Fruit fly (Drosophila melanogaster) whole organism, embryonic: ENCODE data around the gene Sld5.

Experiments used
- Bteb2 ChIP-seq: fragments of 200-800 bp; sonication (Bioruptor generic); optimal IDR thresholded peaks from 2 replicates; lab custom pipeline; 2016; ENCODE audit warnings: missing biosample characterization, missing genetic modification characterization
- CG10209 ChIP-seq: fragments of 200-800 bp; sonication (Bioruptor generic); optimal IDR thresholded peaks from 3 replicates; lab custom pipeline; 2017; ENCODE audit warnings: missing biosample characterization, mild to moderate bottlenecking, missing genetic modification characterization, missing genetic modification reagents
- CG11093 ChIP-seq: fragments of 200-800 bp; sonication (Bioruptor generic); IDR thresholded peaks from 3 replicates; pipeline ENCODE4 v1.3.6; 2022; ENCODE audit warnings: missing biosample characterization, missing genetic modification characterization
- CG11456 ChIP-seq: fragments of 200-800 bp; sonication (Bioruptor generic); IDR thresholded peaks from 3 replicates; pipeline ENCODE4 v1.3.6; 2022; ENCODE audit warnings: missing biosample characterization, missing genetic modification characterization
- CG11696 ChIP-seq: fragments of 200-800 bp; sonication (Bioruptor generic); IDR thresholded peaks from 2 replicates; pipeline ENCODE4 v1.3.6; 2022; ENCODE audit warnings: missing biosample characterization, missing genetic modification characterization
- CG11723 ChIP-seq: fragments of 200-800 bp; sonication (Bioruptor generic); optimal IDR thresholded peaks from 2 replicates; lab custom pipeline; 2017; ENCODE audit warnings: missing biosample characterization, mild to moderate bottlenecking, missing genetic modification characterization
- CG17186 ChIP-seq: fragments of 200-800 bp; sonication (Bioruptor generic); optimal IDR thresholded peaks from 3 replicates; lab custom pipeline; 2017; ENCODE audit warnings: missing biosample characterization, missing genetic modification reagents, missing genetic modification characterization
- CG17361 ChIP-seq: fragments of 200-800 bp; sonication (Bioruptor generic); IDR thresholded peaks from 3 replicates; pipeline ENCODE4 v1.3.6; 2022; ENCODE audit warnings: missing biosample characterization, missing genetic modification characterization
- CG17802 ChIP-seq: fragments of 200-800 bp; sonication (Bioruptor generic); optimal IDR thresholded peaks from 2 replicates; lab custom pipeline; 2018; ENCODE audit warnings: missing biosample characterization, mild to moderate bottlenecking, missing genetic modification characterization, moderate library complexity
- CG2116 ChIP-seq: fragments of 200-800 bp; sonication (Bioruptor generic); optimal IDR thresholded peaks from 3 replicates; lab custom pipeline; 2018; ENCODE audit warnings: missing biosample characterization, mild to moderate bottlenecking, missing genetic modification characterization
- CG31224 ChIP-seq: fragments of 200-800 bp; sonication (Bioruptor generic); IDR thresholded peaks from 2 replicates; pipeline ENCODE4 v1.3.6; 2022; ENCODE audit warnings: missing biosample characterization, missing genetic modification characterization
- CG31365 ChIP-seq: fragments of 200-800 bp; sonication (Bioruptor generic); optimal IDR thresholded peaks from 2 replicates; lab custom pipeline; 2018; ENCODE audit warnings: missing biosample characterization, mild to moderate bottlenecking, missing genetic modification characterization
- CG33557 ChIP-seq: fragments of 200-800 bp; sonication (Bioruptor generic); optimal IDR thresholded peaks from 2 replicates; lab custom pipeline; 2019; ENCODE audit warnings: missing biosample characterization, mild to moderate bottlenecking, missing genetic modification characterization, moderate library complexity
- CG34224 ChIP-seq: fragments of 200-800 bp; sonication (Bioruptor generic); IDR thresholded peaks from 3 replicates; pipeline ENCODE4 v1.3.6; 2022; ENCODE audit warnings: missing biosample characterization, missing genetic modification characterization; ENCODE audit not compliant: partially characterized antibody
- CG4328 ChIP-seq: fragments of 200-800 bp; sonication (Bioruptor generic); optimal IDR thresholded peaks from 3 replicates; lab custom pipeline; 2017; ENCODE audit warnings: missing biosample characterization, missing genetic modification reagents, missing genetic modification characterization
- CG4404 ChIP-seq: fragments of 200-800 bp; sonication (Bioruptor generic); IDR thresholded peaks from 2 replicates; pipeline ENCODE4 v1.3.6; 2022; ENCODE audit warnings: missing biosample characterization, missing genetic modification characterization
- CG5953 ChIP-seq: fragments of 200-800 bp; sonication (Bioruptor generic); IDR thresholded peaks from 2 replicates; pipeline ENCODE4 v1.3.6; 2022; ENCODE audit warnings: missing biosample characterization, missing genetic modification characterization
- CG6175 ChIP-seq: fragments of 200-800 bp; sonication (Bioruptor generic); IDR thresholded peaks from 3 replicates; pipeline ENCODE4 v1.3.6; 2022; ENCODE audit warnings: missing biosample characterization, missing genetic modification characterization
- CG7271 ChIP-seq: fragments of 200-800 bp; sonication (Bioruptor generic); optimal IDR thresholded peaks from 2 replicates; lab custom pipeline; 2018; ENCODE audit warnings: missing biosample characterization, mild to moderate bottlenecking, missing genetic modification characterization, moderate library complexity
- CG7357 ChIP-seq: fragments of 200-800 bp; sonication (Bioruptor generic); IDR thresholded peaks from 3 replicates; pipeline ENCODE4 v1.3.6; 2022; ENCODE audit warnings: missing biosample characterization, missing genetic modification characterization
- CG7372 ChIP-seq: fragments of 200-800 bp; sonication (Bioruptor generic); IDR thresholded peaks from 2 replicates; pipeline ENCODE4 v1.3.6; 2022; ENCODE audit warnings: missing biosample characterization, missing genetic modification characterization
- CG7556 ChIP-seq: fragments of 200-800 bp; sonication (Bioruptor generic); optimal IDR thresholded peaks from 2 replicates; lab custom pipeline; 2017; ENCODE audit warnings: missing biosample characterization, mild to moderate bottlenecking, missing genetic modification characterization
- CG8281 ChIP-seq: fragments of 200-800 bp; sonication (Bioruptor generic); optimal IDR thresholded peaks from 2 replicates; lab custom pipeline; 2018; ENCODE audit warnings: missing biosample characterization, mild to moderate bottlenecking, missing genetic modification characterization, moderate library complexity
- CG8359 ChIP-seq: fragments of 200-800 bp; sonication (Bioruptor generic); optimal IDR thresholded peaks from 2 replicates; lab custom pipeline; 2017; ENCODE audit warnings: missing biosample characterization, mild to moderate bottlenecking, missing genetic modification characterization, borderline replicate concordance
- CHES-1-like ChIP-seq: fragments of 200-800 bp; sonication (Bioruptor generic); optimal IDR thresholded peaks from 2 replicates; lab custom pipeline; 2016; ENCODE audit warnings: missing biosample characterization, missing genetic modification characterization
- D19A ChIP-seq: fragments of 200-800 bp; optimal IDR thresholded peaks from 3 replicates; lab custom pipeline; 2019; ENCODE audit warnings: missing biosample characterization, mild to moderate bottlenecking, missing genetic modification characterization, moderate library complexity
- Dek ChIP-seq: fragments of 200-800 bp; sonication (Bioruptor generic); optimal IDR thresholded peaks from 3 replicates; lab custom pipeline; 2019; ENCODE audit warnings: missing biosample characterization, mild to moderate bottlenecking, missing genetic modification characterization, moderate library complexity
- Eip74EF ChIP-seq, 2 experiments: fragments of 200-800 bp in 1 of 2; fragments of >200 bp in 1 of 2; sonication (Bioruptor generic) in 1 of 2; optimal IDR thresholded peaks; 2 replicates each; lab custom pipeline; 2017 to 2019; ENCODE audit warnings: missing biosample characterization in 2 of 2, missing genetic modification characterization in 2 of 2, mild to moderate bottlenecking in 1 of 2, moderate library complexity in 1 of 2
- HLH3B ChIP-seq: fragments of 200-800 bp; sonication (Bioruptor generic); IDR thresholded peaks from 2 replicates; pipeline ENCODE4 v1.3.6; 2022; ENCODE audit warnings: missing biosample characterization, missing genetic modification characterization
- Hr51 ChIP-seq, 2 experiments: fragments of 200-800 bp; sonication (Bioruptor generic); optimal IDR thresholded peaks; 2 replicates in 1 of 2; 3 replicates in 1 of 2; lab custom pipeline; 2016 to 2018; ENCODE audit warnings: missing biosample characterization in 2 of 2, missing genetic modification characterization in 2 of 2, mild to moderate bottlenecking in 1 of 2, moderate library complexity in 1 of 2
- Ptx1 ChIP-seq: fragments of 200-800 bp; sonication (Bioruptor generic); IDR thresholded peaks from 2 replicates; pipeline ENCODE4 v1.3.6; 2022; ENCODE audit warnings: missing biosample characterization, missing genetic modification characterization
- Scr ChIP-seq: fragments of 200-800 bp; sonication (Bioruptor generic); IDR thresholded peaks from 2 replicates; pipeline ENCODE4 v1.3.6; 2022; ENCODE audit warnings: missing biosample characterization, missing genetic modification characterization; ENCODE audit not compliant: partially characterized antibody
- ap ChIP-seq: fragments of 200-800 bp; sonication (Bioruptor generic); IDR thresholded peaks from 2 replicates; pipeline ENCODE4 v1.3.6; 2022; ENCODE audit warnings: missing biosample characterization, missing genetic modification characterization
- bcd ChIP-seq: fragments of 200-800 bp; sonication (Bioruptor generic); optimal IDR thresholded peaks from 2 replicates; lab custom pipeline; 2017; ENCODE audit warnings: missing biosample characterization, mild to moderate bottlenecking, missing genetic modification characterization
- danr ChIP-seq: fragments of 200-800 bp; sonication (Bioruptor generic); IDR thresholded peaks from 2 replicates; pipeline ENCODE4 v1.3.6; 2022; ENCODE audit warnings: missing biosample characterization, missing genetic modification characterization
- fu2 ChIP-seq: fragments of 200-800 bp; sonication (Bioruptor generic); optimal IDR thresholded peaks from 2 replicates; lab custom pipeline; 2016; ENCODE audit warnings: missing biosample characterization, missing genetic modification characterization
- hth ChIP-seq: fragments of >200 bp; optimal IDR thresholded peaks from 2 replicates; lab custom pipeline; 2017; ENCODE audit warnings: inconsistent platforms
- lola ChIP-seq, 3 experiments: fragments of >200 bp in 2 of 3; fragments of 200-800 bp in 1 of 3; sonication (Bioruptor generic) in 1 of 3; optimal IDR thresholded peaks; 2 replicates each; lab custom pipeline; 2017 to 2019; ENCODE audit warnings: missing biosample characterization in 3 of 3, missing genetic modification characterization in 3 of 3, mild to moderate bottlenecking in 1 of 3, moderate library complexity in 1 of 3
- mirr ChIP-seq: fragments of 200-800 bp; sonication (Bioruptor generic); optimal IDR thresholded peaks from 3 replicates; lab custom pipeline; 2018; ENCODE audit warnings: missing biosample characterization, mild to moderate bottlenecking, missing genetic modification characterization
- pho ChIP-seq: fragments of 200-800 bp; sonication (Bioruptor generic); optimal IDR thresholded peaks from 2 replicates; lab custom pipeline; 2016; ENCODE audit warnings: missing biosample characterization, missing genetic modification characterization
- psq ChIP-seq: fragments of 200-800 bp; sonication (Bioruptor generic); optimal IDR thresholded peaks from 2 replicates; lab custom pipeline; 2017; ENCODE audit warnings: missing biosample characterization, missing genetic modification characterization
- repo ChIP-seq: fragments of 200-800 bp; sonication (Bioruptor generic); optimal IDR thresholded peaks from 2 replicates; lab custom pipeline; 2016; ENCODE audit warnings: missing biosample characterization, missing genetic modification characterization
- run ChIP-seq: fragments of 200-800 bp; sonication (Bioruptor generic); optimal IDR thresholded peaks from 3 replicates; lab custom pipeline; 2018; ENCODE audit warnings: missing biosample characterization, mild to moderate bottlenecking, missing genetic modification characterization
- slp2 ChIP-seq: fragments of 200-800 bp; sonication (Bioruptor generic); optimal IDR thresholded peaks from 2 replicates; lab custom pipeline; 2016; ENCODE audit warnings: missing biosample characterization, missing genetic modification characterization
- ssp ChIP-seq: fragments of 200-800 bp; sonication (Bioruptor generic); IDR thresholded peaks from 2 replicates; pipeline ENCODE4 v1.3.6; 2022; ENCODE audit warnings: missing biosample characterization, missing genetic modification characterization
- stwl ChIP-seq: fragments of 200-800 bp; sonication (Bioruptor generic); optimal IDR thresholded peaks from 3 replicates; lab custom pipeline; 2018; ENCODE audit warnings: missing biosample characterization, mild to moderate bottlenecking, missing genetic modification characterization, moderate library complexity
- vvl ChIP-seq: fragments of 200-800 bp; sonication (Bioruptor generic); IDR thresholded peaks from 2 replicates; pipeline ENCODE4 v1.3.6; 2022; ENCODE audit warnings: missing biosample characterization, missing genetic modification characterization
- wek ChIP-seq: fragments of 200-800 bp; sonication (Bioruptor generic); optimal IDR thresholded peaks from 3 replicates; lab custom pipeline; 2018; ENCODE audit warnings: missing biosample characterization, mild to moderate bottlenecking, missing genetic modification characterization, moderate library complexity
- zfh2 ChIP-seq: fragments of 200-800 bp; sonication (Bioruptor generic); optimal IDR thresholded peaks from 2 replicates; lab custom pipeline; 2016; ENCODE audit warnings: missing biosample characterization, missing genetic modification characterization

Gene Sld5

dm6 chr3R:26042131-26042885, 14.0 kb downstream of the Sld5 start (continued):
- TF ChIP-seq CG17802 (tag; lab: Kevin White, UChicago), result peak; percentile 89
- TF ChIP-seq ssp (GFP tag; lab: Robert Waterston, UW), result peak; percentile 89
- TF ChIP-seq CG11723 (GFP tag; lab: Kevin White, UChicago), result peak; percentile 93
- peak; percentile 97 for TF ChIP-seq slp2 (GFP tag; lab: Kevin White, UChicago)
- peak; percentile 90 for TF ChIP-seq CG11696 (GFP tag; lab: Robert Waterston, UW)
- TF ChIP-seq CG7372, result peak; percentile 95
- peak; percentile 95 for TF ChIP-seq fu2 (GFP tag; lab: Kevin White, UChicago)
- peak; percentile 81 for TF ChIP-seq CG8281 (tag; lab: Kevin White, UChicago)
- peak; percentile 97 for TF ChIP-seq pho (GFP tag; lab: Kevin White, UChicago)
- TF ChIP-seq CG7556, result peak; percentile 95
- peak; percentile 97 for TF ChIP-seq CG11456 (GFP tag; lab: Robert Waterston, UW)
- TF ChIP-seq run (tag; lab: Kevin White, UChicago), result peak; percentile 83
- peak; percentile 91 for TF ChIP-seq Dek (tag; lab: Kevin White, UChicago)
- peak; percentile 93 for TF ChIP-seq CG31224 (GFP tag; lab: Robert Waterston, UW)
- peak; percentile 95 for TF ChIP-seq Bteb2 (GFP tag; lab: Kevin White, UChicago)
- TF ChIP-seq CG8359, result peak; percentile 86
- peak; percentile 91 for TF ChIP-seq CG7357 (GFP tag; lab: Robert Waterston, UW)
- peak in 1 of 3 experiments; percentile 92 for TF ChIP-seq lola (GFP tag; optimal IDR thresholded peaks at IDR 0.05; lab: Kevin White, UChicago)
- peak; percentile 89 for TF ChIP-seq CG4328 (GFP tag; lab: Kevin White, UChicago)
- TF ChIP-seq wek (GFP tag; lab: Kevin White, UChicago), result peak; percentile 85
- TF ChIP-seq CG31365 (tag; lab: Kevin White, UChicago), result peak; percentile 82
- no peak for TF ChIP-seq Scr
- peak; percentile 96 for TF ChIP-seq HLH3B (GFP tag; lab: Robert Waterston, UW)
- peak; percentile 94 to 95 for TF ChIP-seq Hr51 (GFP tag; optimal IDR thresholded peaks at IDR 0.05; lab: Kevin White, UChicago)
- peak; percentile 98 for TF ChIP-seq CHES-1-like (GFP tag; lab: Kevin White, UChicago)
- peak; percentile 91 for TF ChIP-seq danr
- TF ChIP-seq CG33557 (GFP tag; lab: Kevin White, UChicago), result peak; percentile 75
- TF ChIP-seq CG2116, result peak; percentile 92
- no peak; the same call in 2 of the 3 replicates for TF ChIP-seq CG34224 (GFP tag; lab: Robert Waterston, UW)
- peak; percentile 86 for TF ChIP-seq D19A (tag; lab: Kevin White, UChicago)
- peak; percentile 94 for TF ChIP-seq CG11093 (GFP tag; lab: Robert Waterston, UW)
- peak; percentile 96 for TF ChIP-seq bcd (GFP tag; lab: Kevin White, UChicago)
- peak; percentile 69 for TF ChIP-seq CG7271 (tag; lab: Kevin White, UChicago)
- peak; percentile 96 for TF ChIP-seq CG5953
- TF ChIP-seq CG17361 (GFP tag; lab: Robert Waterston, UW), result peak; percentile 97
- TF ChIP-seq ap (GFP tag; lab: Robert Waterston, UW), result peak; percentile 96
- peak; percentile 88 for TF ChIP-seq mirr (GFP tag; lab: Kevin White, UChicago)
- peak; percentile 96 for TF ChIP-seq repo (GFP tag; lab: Kevin White, UChicago)
- TF ChIP-seq Eip74EF (GFP tag; optimal IDR thresholded peaks at IDR 0.05; lab: Kevin White, UChicago), result peak; percentile 11 to 83
- peak; percentile 87 for TF ChIP-seq CG4404
- peak; percentile 96 for TF ChIP-seq zfh2 (GFP tag; lab: Kevin White, UChicago)
- TF ChIP-seq CG6175, result peak; percentile 90
- peak; percentile 99 for TF ChIP-seq vvl
- peak; percentile 80 for TF ChIP-seq psq (GFP tag; lab: Kevin White, UChicago)
- peak; percentile 55 for TF ChIP-seq stwl (tag; lab: Kevin White, UChicago)
- TF ChIP-seq hth (lab: Kevin White, UChicago), result no peak
- peak; percentile 98 for TF ChIP-seq Ptx1 (GFP tag; lab: Robert Waterston, UW)
- peak; percentile 90 for TF ChIP-seq CG17186 (GFP tag; lab: Kevin White, UChicago)
- TF ChIP-seq CG10209 (GFP tag; lab: Kevin White, UChicago), result peak; percentile 96
